Fruit fly (Drosophila melanogaster) whole organism, embryonic: ENCODE data around the gene Drsl4.

Source experiments
- Antp ChIP-seq: fragments of 200-800 bp; sonication (Bioruptor generic); optimal IDR thresholded peaks from 3 replicates; lab custom pipeline; 2016; ENCODE audit warnings: missing biosample characterization, missing genetic modification characterization
- Bgb ChIP-seq: fragments of 200-800 bp; sonication (Bioruptor generic); IDR thresholded peaks from 2 replicates; pipeline ENCODE4 v1.3.6; 2022; ENCODE audit warnings: missing biosample characterization, missing genetic modification characterization; ENCODE audit not compliant: partially characterized antibody
- Blimp-1 ChIP-seq: fragments of 200-800 bp; sonication (Bioruptor generic); optimal IDR thresholded peaks from 3 replicates; lab custom pipeline; 2018; ENCODE audit warnings: missing biosample characterization, missing genetic modification characterization, mild to moderate bottlenecking, moderate library complexity, missing genetic modification reagents
- CG10431 ChIP-seq: fragments of 200-800 bp; sonication (Bioruptor generic); optimal IDR thresholded peaks from 3 replicates; lab custom pipeline; 2018; ENCODE audit warnings: missing biosample characterization, mild to moderate bottlenecking, missing genetic modification characterization
- CG10462 ChIP-seq: fragments of 200-800 bp; sonication (Bioruptor generic); optimal IDR thresholded peaks from 2 replicates; lab custom pipeline; 2016; ENCODE audit warnings: missing biosample characterization, missing genetic modification characterization
- CG12942 ChIP-seq: fragments of 200-800 bp; sonication (Bioruptor generic); optimal IDR thresholded peaks from 3 replicates; lab custom pipeline; 2016; ENCODE audit warnings: missing biosample characterization, missing genetic modification characterization
- CG13624 ChIP-seq: fragments of 200-800 bp; sonication (Bioruptor generic); optimal IDR thresholded peaks from 2 replicates; lab custom pipeline; 2016; ENCODE audit warnings: missing biosample characterization, missing genetic modification characterization
- CG14667 ChIP-seq: fragments of 200-800 bp; sonication (Bioruptor generic); IDR thresholded peaks from 2 replicates; pipeline ENCODE4 v1.3.6; 2022; ENCODE audit warnings: missing biosample characterization, missing genetic modification characterization
- CG1832 ChIP-seq: fragments of 200-800 bp; sonication (Bioruptor generic); optimal IDR thresholded peaks from 2 replicates; lab custom pipeline; 2017; ENCODE audit warnings: missing biosample characterization, mild to moderate bottlenecking, missing genetic modification characterization, inconsistent platforms
- CG33557 ChIP-seq: fragments of 200-800 bp; sonication (Bioruptor generic); optimal IDR thresholded peaks from 2 replicates; lab custom pipeline; 2019; ENCODE audit warnings: missing biosample characterization, mild to moderate bottlenecking, missing genetic modification characterization, moderate library complexity
- CG5180 ChIP-seq: fragments of 200-800 bp; sonication (Bioruptor generic); optimal IDR thresholded peaks from 3 replicates; lab custom pipeline; 2017; ENCODE audit warnings: missing biosample characterization, missing genetic modification characterization, mild to moderate bottlenecking, moderate library complexity, missing genetic modification reagents
- CG6683 ChIP-seq: fragments of 200-800 bp; sonication (Bioruptor generic); optimal IDR thresholded peaks from 2 replicates; lab custom pipeline; 2017; ENCODE audit warnings: missing biosample characterization, mild to moderate bottlenecking, missing genetic modification characterization, missing genetic modification reagents
- CG6813 ChIP-seq: fragments of 200-800 bp; sonication (Bioruptor generic); optimal IDR thresholded peaks from 2 replicates; lab custom pipeline; 2017; ENCODE audit warnings: missing biosample characterization, missing genetic modification characterization, mild to moderate bottlenecking, moderate library complexity, missing genetic modification reagents
- CG7963 ChIP-seq: fragments of 200-800 bp; sonication (Bioruptor generic); IDR thresholded peaks from 3 replicates; pipeline ENCODE4 v1.3.6; 2022; ENCODE audit warnings: missing biosample characterization, missing genetic modification characterization; ENCODE audit not compliant: partially characterized antibody
- CTCF ChIP-seq: fragments of 200-800 bp; sonication (Bioruptor generic); optimal IDR thresholded peaks from 2 replicates; lab custom pipeline; 2017; ENCODE audit warnings: missing biosample characterization, mild to moderate bottlenecking, missing genetic modification characterization, moderate library complexity
- Camta ChIP-seq: fragments of 200-800 bp; sonication (Bioruptor generic); optimal IDR thresholded peaks from 2 replicates; lab custom pipeline; 2016; ENCODE audit warnings: missing biosample characterization, missing genetic modification characterization
- D19A ChIP-seq: fragments of 200-800 bp; optimal IDR thresholded peaks from 3 replicates; lab custom pipeline; 2019; ENCODE audit warnings: missing biosample characterization, mild to moderate bottlenecking, missing genetic modification characterization, moderate library complexity
- Dp ChIP-seq: fragments of 200-800 bp; sonication (Bioruptor generic); optimal IDR thresholded peaks from 2 replicates; lab custom pipeline; 2018; ENCODE audit warnings: missing biosample characterization, mild to moderate bottlenecking, missing genetic modification characterization, moderate library complexity
- Drgx ChIP-seq: fragments of 200-800 bp; sonication (Bioruptor generic); IDR thresholded peaks from 2 replicates; pipeline ENCODE4 v1.3.6; 2022; ENCODE audit warnings: missing biosample characterization, missing genetic modification characterization
- Fer1 ChIP-seq: fragments of 200-800 bp; sonication (Bioruptor generic); optimal IDR thresholded peaks from 2 replicates; lab custom pipeline; 2017; ENCODE audit warnings: missing biosample characterization, mild to moderate bottlenecking, missing genetic modification characterization
- H15 ChIP-seq: fragments of 200-800 bp; sonication (Bioruptor generic); IDR thresholded peaks from 3 replicates; pipeline ENCODE4 v1.3.6; 2022; ENCODE audit warnings: missing biosample characterization, missing genetic modification characterization
- Hmr ChIP-seq: fragments of 200-800 bp; sonication (Bioruptor generic); optimal IDR thresholded peaks from 3 replicates; lab custom pipeline; 2017; ENCODE audit warnings: mild to moderate bottlenecking, missing biosample characterization, missing genetic modification reagents, missing genetic modification characterization
- Lim3 ChIP-seq: fragments of 200-800 bp; sonication (Bioruptor generic); IDR thresholded peaks from 2 replicates; pipeline ENCODE4 v1.3.6; 2022; ENCODE audit warnings: missing biosample characterization, missing genetic modification characterization
- Med ChIP-seq: fragments of 200-800 bp; sonication (Bioruptor generic); peaks from one replicate; lab custom pipeline; 2016; ENCODE audit warnings: missing biosample characterization, missing genetic modification characterization, mild to moderate bottlenecking, inconsistent platforms, moderate library complexity
- Myb ChIP-seq: fragments of 200-800 bp; sonication (Bioruptor generic); optimal IDR thresholded peaks from 2 replicates; lab custom pipeline; 2016; ENCODE audit warnings: missing biosample characterization, missing genetic modification characterization
- Nf-YB ChIP-seq: fragments of 200-800 bp; sonication (Bioruptor generic); optimal IDR thresholded peaks from 3 replicates; lab custom pipeline; 2019; ENCODE audit warnings: missing biosample characterization, mild to moderate bottlenecking, missing genetic modification characterization, moderate library complexity
- Stat92E ChIP-seq, 3 experiments: fragments of >200 bp in 2 of 3; fragments of 200-800 bp in 1 of 3; sonication (Bioruptor generic) in 1 of 3; optimal IDR thresholded peaks; 2 replicates each; lab custom pipeline; 2017 to 2019; ENCODE audit warnings: missing biosample characterization in 3 of 3, missing genetic modification characterization in 3 of 3, mild to moderate bottlenecking in 1 of 3, moderate library complexity in 1 of 3
- Xbp1 ChIP-seq: fragments of 200-800 bp; sonication (Bioruptor generic); optimal IDR thresholded peaks from 3 replicates; lab custom pipeline; 2016; ENCODE audit warnings: missing biosample characterization, mild to moderate bottlenecking, missing genetic modification characterization
- ap ChIP-seq: fragments of 200-800 bp; sonication (Bioruptor generic); IDR thresholded peaks from 2 replicates; pipeline ENCODE4 v1.3.6; 2022; ENCODE audit warnings: missing biosample characterization, missing genetic modification characterization
- cas ChIP-seq: fragments of 200-800 bp; sonication (Bioruptor generic); IDR thresholded peaks from 2 replicates; pipeline ENCODE4 v1.3.6; 2022; ENCODE audit warnings: missing biosample characterization, missing genetic modification characterization
- chm ChIP-seq: fragments of 200-800 bp; sonication (Bioruptor generic); IDR thresholded peaks from 2 replicates; pipeline ENCODE4 v1.3.6; 2022; ENCODE audit warnings: missing biosample characterization, missing genetic modification characterization
- corto ChIP-seq: fragments of 200-800 bp; sonication (Bioruptor generic); optimal IDR thresholded peaks from 2 replicates; lab custom pipeline; 2016; ENCODE audit warnings: missing biosample characterization, mild to moderate bottlenecking, missing genetic modification characterization, moderate library complexity
- disco-r ChIP-seq: fragments of 200-800 bp; sonication (Bioruptor generic); optimal IDR thresholded peaks from 2 replicates; lab custom pipeline; 2016; ENCODE audit warnings: missing biosample characterization, missing genetic modification characterization
- en ChIP-seq: fragments of 200-800 bp; sonication (Bioruptor generic); optimal IDR thresholded peaks from 2 replicates; lab custom pipeline; 2016; ENCODE audit warnings: missing biosample characterization, missing genetic modification characterization
- gce ChIP-seq: fragments of 200-800 bp; sonication (Bioruptor generic); IDR thresholded peaks from 3 replicates; pipeline ENCODE4 v1.3.6; 2022; ENCODE audit warnings: missing biosample characterization, missing genetic modification characterization
- gcm ChIP-seq: fragments of 200-800 bp; sonication (Bioruptor generic); optimal IDR thresholded peaks from 2 replicates; lab custom pipeline; 2019; ENCODE audit warnings: missing biosample characterization, mild to moderate bottlenecking, missing genetic modification characterization, moderate library complexity
- insv ChIP-seq, 2 experiments: fragments of 200-800 bp; sonication (Bioruptor generic); optimal IDR thresholded peaks; 3 replicates each; lab custom pipeline; 2016 to 2018; ENCODE audit warnings: missing biosample characterization in 2 of 2, missing genetic modification characterization in 2 of 2
- inv ChIP-seq: fragments of 200-800 bp; sonication (Bioruptor generic); IDR thresholded peaks from 2 replicates; pipeline ENCODE4 v1.3.6; 2022; ENCODE audit warnings: missing biosample characterization, missing genetic modification characterization; ENCODE audit not compliant: partially characterized antibody
- lola ChIP-seq, 3 experiments: fragments of >200 bp in 2 of 3; fragments of 200-800 bp in 1 of 3; sonication (Bioruptor generic) in 1 of 3; optimal IDR thresholded peaks; 2 replicates each; lab custom pipeline; 2017 to 2019; ENCODE audit warnings: missing biosample characterization in 3 of 3, missing genetic modification characterization in 3 of 3, mild to moderate bottlenecking in 1 of 3, moderate library complexity in 1 of 3
- nerfin-2 ChIP-seq: fragments of 200-800 bp; sonication (Bioruptor generic); IDR thresholded peaks from 2 replicates; pipeline ENCODE4 v1.3.6; 2022; ENCODE audit warnings: missing biosample characterization, missing genetic modification characterization; ENCODE audit not compliant: partially characterized antibody
- pb ChIP-seq: fragments of 200-800 bp; sonication (Bioruptor generic); optimal IDR thresholded peaks from 3 replicates; lab custom pipeline; 2016; ENCODE audit warnings: missing biosample characterization, missing genetic modification characterization
- pzg ChIP-seq: fragments of 200-800 bp; sonication (Bioruptor generic); optimal IDR thresholded peaks from 3 replicates; lab custom pipeline; 2018; ENCODE audit warnings: missing biosample characterization, mild to moderate bottlenecking, missing genetic modification characterization, moderate library complexity
- repo ChIP-seq: fragments of 200-800 bp; sonication (Bioruptor generic); optimal IDR thresholded peaks from 2 replicates; lab custom pipeline; 2016; ENCODE audit warnings: missing biosample characterization, missing genetic modification characterization
- sima ChIP-seq: fragments of 200-800 bp; sonication (Bioruptor generic); optimal IDR thresholded peaks from 2 replicates; lab custom pipeline; 2016; ENCODE audit warnings: missing biosample characterization, missing genetic modification characterization
- sob ChIP-seq: fragments of 200-800 bp; sonication (Bioruptor generic); IDR thresholded peaks from 2 replicates; pipeline ENCODE4 v1.3.6; 2022; ENCODE audit warnings: missing biosample characterization, missing genetic modification characterization
- sr ChIP-seq: fragments of 200-800 bp; sonication (Bioruptor generic); IDR thresholded peaks from 3 replicates; pipeline ENCODE4 v1.3.6; 2022; ENCODE audit warnings: missing biosample characterization, missing genetic modification characterization
- sug ChIP-seq: fragments of 200-800 bp; optimal IDR thresholded peaks from 2 replicates; lab custom pipeline; 2019; ENCODE audit warnings: missing biosample characterization, mild to moderate bottlenecking, missing genetic modification characterization, moderate library complexity
- trh ChIP-seq: fragments of 200-800 bp; sonication (Bioruptor generic); optimal IDR thresholded peaks from 2 replicates; lab custom pipeline; 2016; ENCODE audit warnings: missing biosample characterization, missing genetic modification characterization
- ttk ChIP-seq: fragments of 200-800 bp; sonication (Bioruptor generic); IDR thresholded peaks from 2 replicates; pipeline ENCODE4 v2.1.2; 2022; ENCODE audit warnings: missing biosample characterization, missing genetic modification characterization
- vvl ChIP-seq: fragments of 200-800 bp; sonication (Bioruptor generic); IDR thresholded peaks from 2 replicates; pipeline ENCODE4 v1.3.6; 2022; ENCODE audit warnings: missing biosample characterization, missing genetic modification characterization
- wor ChIP-seq: fragments of 200-800 bp; sonication (Bioruptor generic); IDR thresholded peaks from 2 replicates; pipeline ENCODE4 v1.3.6; 2022; ENCODE audit warnings: missing biosample characterization, missing genetic modification characterization

The Drsl4 gene

dm6 chr3L:3303087-3303526 is 12.3 kb upstream of the Drsl4 start, which contains the start of gene CG14968 (continued):
- peak; percentile 90 for TF ChIP-seq cas
- peak; percentile 98 for TF ChIP-seq sob (GFP tag; lab: Robert Waterston, UW)
- TF ChIP-seq Nf-YB (GFP tag; lab: Kevin White, UChicago), result peak; percentile 81
- TF ChIP-seq CG6683, result peak; percentile 89
- TF ChIP-seq Bgb, result no peak
- peak; percentile 85 for TF ChIP-seq CG10462 (GFP tag; lab: Kevin White, UChicago)
- TF ChIP-seq H15, result peak; percentile 93
- TF ChIP-seq en (GFP tag; lab: Kevin White, UChicago), result no peak
- peak; percentile 95 for TF ChIP-seq Fer1
- no peak for TF ChIP-seq pzg (GFP tag; lab: Kevin White, UChicago)
- peak; percentile 24 for TF ChIP-seq disco-r (GFP tag; lab: Kevin White, UChicago)
- peak; percentile 93 for TF ChIP-seq Xbp1
- TF ChIP-seq ttk (GFP tag; lab: Robert Waterston, UW), result peak; percentile 96
- peak; percentile 87 for TF ChIP-seq wor
- peak; percentile 90 for TF ChIP-seq CG14667 (GFP tag; lab: Robert Waterston, UW)
- peak; percentile 95 for TF ChIP-seq Blimp-1 (GFP tag; lab: Kevin White, UChicago)
- TF ChIP-seq Camta (GFP tag; lab: Kevin White, UChicago), result peak; percentile 85
- TF ChIP-seq Dp (GFP tag; lab: Kevin White, UChicago), result no peak
- TF ChIP-seq vvl (GFP tag; lab: Robert Waterston, UW), result peak; percentile 99
- peak; percentile 54 for TF ChIP-seq CG10431 (GFP tag; lab: Kevin White, UChicago)
- TF ChIP-seq CG33557 (GFP tag; lab: Kevin White, UChicago), result peak; percentile 69
- TF ChIP-seq corto (GFP tag; lab: Kevin White, UChicago), result peak; percentile 91
- TF ChIP-seq sug (tag; lab: Kevin White, UChicago), result peak; percentile 88
- peak; percentile 95 for TF ChIP-seq chm (GFP tag; lab: Robert Waterston, UW)
- TF ChIP-seq sr, result peak; percentile 78
- TF ChIP-seq nerfin-2, result no peak
- peak in 1 of 2 experiments; percentile 33 for TF ChIP-seq insv (GFP tag; optimal IDR thresholded peaks at IDR 0.05; lab: Kevin White, UChicago)
- peak; percentile 60 for TF ChIP-seq CTCF (GFP tag; lab: Kevin White, UChicago)
- peak; percentile 79 for TF ChIP-seq CG13624 (GFP tag; lab: Kevin White, UChicago)
- TF ChIP-seq Myb (GFP tag; lab: Kevin White, UChicago), result no peak
- peak; percentile 86 for TF ChIP-seq trh (GFP tag; lab: Kevin White, UChicago)
- peak; percentile 79 for TF ChIP-seq gcm
- peak; percentile 80 for TF ChIP-seq CG5180 (GFP tag; lab: Kevin White, UChicago)
- peak; percentile 83 for TF ChIP-seq Lim3 (GFP tag; lab: Robert Waterston, UW)
- no peak for TF ChIP-seq CG7963 (GFP tag; lab: Robert Waterston, UW)
- peak; percentile 95 for TF ChIP-seq Drgx (GFP tag; lab: Robert Waterston, UW)
- TF ChIP-seq CG6813 (GFP tag; lab: Kevin White, UChicago), result peak; percentile 92
- TF ChIP-seq CG1832 (GFP tag; lab: Kevin White, UChicago), result no peak
- peak; percentile 92 for TF ChIP-seq CG12942 (GFP tag; lab: Kevin White, UChicago)
- TF ChIP-seq Antp, result peak; percentile 23
- TF ChIP-seq D19A (tag; lab: Kevin White, UChicago), result peak; percentile 84
- TF ChIP-seq lola (GFP tag; optimal IDR thresholded peaks at IDR 0.05; lab: Kevin White, UChicago), result peak in 1 of 3 experiments; percentile 86
- peak; percentile 76 for TF ChIP-seq repo
- peak; percentile 95 for TF ChIP-seq ap (GFP tag; lab: Robert Waterston, UW)
- TF ChIP-seq inv, result no peak
- peak; percentile 69 for TF ChIP-seq sima (GFP tag; lab: Kevin White, UChicago)
- peak; percentile 92 for TF ChIP-seq gce (GFP tag; lab: Robert Waterston, UW)
- peak; percentile 92 for TF ChIP-seq Hmr (GFP tag; lab: Kevin White, UChicago)
- no peak for TF ChIP-seq Stat92E (GFP tag; optimal IDR thresholded peaks at IDR 0.05; lab: Kevin White, UChicago)
- TF ChIP-seq Med (GFP tag; lab: Kevin White, UChicago), result peak; percentile 96
- TF ChIP-seq pb (GFP tag; lab: Kevin White, UChicago), result peak; percentile 37
